Worm (Caenorhabditis elegans): Measurements from ENCODE around the gene F10E7.2.

The F10E7.2 gene

DNA sequence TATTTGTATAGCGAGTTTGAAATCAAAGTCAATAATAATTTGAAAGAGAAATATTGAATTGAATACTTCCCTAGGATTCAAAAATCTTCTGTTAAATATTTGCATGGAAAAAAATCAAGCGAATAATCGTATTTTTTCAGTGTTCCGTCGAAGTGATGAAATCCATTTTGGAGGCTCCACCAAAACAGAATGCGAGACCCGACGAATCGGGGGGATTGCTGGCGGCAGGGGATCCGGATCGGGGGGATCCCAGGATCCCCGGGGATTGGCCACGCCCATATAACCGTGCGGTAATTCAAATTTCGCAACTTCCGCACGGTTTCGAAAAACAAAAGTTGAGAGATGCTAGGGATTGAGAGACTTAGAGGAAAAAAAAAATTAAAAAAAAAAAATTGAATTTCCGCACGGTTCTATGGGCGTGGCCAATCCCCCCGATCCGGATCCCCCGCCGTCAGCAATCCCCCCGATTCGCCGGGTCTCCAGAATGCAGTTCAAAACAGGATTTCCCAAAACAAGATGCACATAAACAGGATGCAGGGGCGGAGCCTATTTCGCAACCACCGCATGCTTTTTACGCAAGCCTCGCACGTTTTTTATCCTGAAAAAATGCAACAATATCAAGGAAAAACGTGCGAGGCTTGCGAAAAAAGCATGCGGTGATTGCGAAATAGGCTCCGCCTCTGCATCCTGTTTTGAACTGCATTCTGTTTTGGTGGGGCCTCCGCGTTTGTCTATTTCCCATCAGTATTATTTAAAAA, 798 bp downstream of the F10E7.2 start, which contains the start of gene F10E7.11 (continued):
- no peak for TF ChIP-seq dpff-1 (tag; optimal IDR thresholded peaks at IDR 0.05)
- TF ChIP-seq bed-2 (GFP tag; IDR thresholded peaks at IDR 0.05), result no peak
- no peak for TF ChIP-seq ztf-26 (tag; optimal IDR thresholded peaks at IDR 0.05)
- TF ChIP-seq ztf-6 (GFP tag; IDR thresholded peaks at IDR 0.05), result no peak
- TF ChIP-seq madf-6 (GFP tag; IDR thresholded peaks at IDR 0.05), result no peak; the same call in 1 of the 2 replicates
- TF ChIP-seq attf-5 (GFP tag; optimal IDR thresholded peaks at IDR 0.05), result peak; percentile 21
- peak; percentile 71; the same call in 1 of the 2 replicates for TF ChIP-seq C06A6.2 (GFP tag; conservative IDR thresholded peaks at IDR 0.05)
- TF ChIP-seq dpl-1 (GFP tag; optimal IDR thresholded peaks at IDR 0.05), result no peak
- no peak for TF ChIP-seq snpc-4 (GFP tag; optimal IDR thresholded peaks at IDR 0.05)
- TF ChIP-seq snpc-4 (tag; optimal IDR thresholded peaks at IDR 0.05), result peak in 2 of 4 experiments; percentile 33 to 34
- peak; percentile 26; the same call in 1 of the 2 replicates for TF ChIP-seq lin-26 (GFP tag; IDR thresholded peaks at IDR 0.05)
- no peak for TF ChIP-seq mes-4 (tag; optimal IDR thresholded peaks at IDR 0.05)
- no peak for TF ChIP-seq D2030.7 (GFP tag; IDR thresholded peaks at IDR 0.05)
- peak; percentile 34; the same call in 1 of the 2 replicates for TF ChIP-seq B0336.3 (GFP tag; IDR thresholded peaks at IDR 0.05)
- TF ChIP-seq Y53F4B.3 (GFP tag; IDR thresholded peaks at IDR 0.05), result no peak
- TF ChIP-seq cebp-1 (GFP tag; IDR thresholded peaks at IDR 0.05), result peak; percentile 92
- peak; percentile 99 for TF ChIP-seq cebp-1 (tag; optimal IDR thresholded peaks at IDR 0.05)
- no peak for TF ChIP-seq lsy-27 (tag; optimal IDR thresholded peaks at IDR 0.05; ENCODE audit: borderline replicate concordance, insufficient read depth)
- no peak for TF ChIP-seq F55B11.4 (tag; optimal IDR thresholded peaks at IDR 0.05; ENCODE audit: borderline replicate concordance, insufficient read depth)
- no peak for TF ChIP-seq efl-1 (GFP tag; optimal IDR thresholded peaks at IDR 0.05)
- peak; percentile 6 for TF ChIP-seq unc-130 (GFP tag; optimal IDR thresholded peaks at IDR 0.05)
- TF ChIP-seq chd-7 (tag; optimal IDR thresholded peaks at IDR 0.05), result no peak
- TF ChIP-seq zfh-2 (GFP tag; conservative IDR thresholded peaks at IDR 0.05), result peak; percentile 92
- TF ChIP-seq nhr-27 (tag; optimal IDR thresholded peaks at IDR 0.05), result no peak
- no peak for TF ChIP-seq F22D6.2 (tag; optimal IDR thresholded peaks at IDR 0.05)
- TF ChIP-seq ztf-18 (tag; optimal IDR thresholded peaks at IDR 0.05), result peak; percentile 52
- TF ChIP-seq pha-4 (tag; optimal IDR thresholded peaks at IDR 0.05), result no peak
- TF ChIP-seq mxl-1 (tag; optimal IDR thresholded peaks at IDR 0.05), result no peak
- TF ChIP-seq let-526 (GFP tag; IDR thresholded peaks at IDR 0.05), result 0 out of 2 replicates have a peak, but pooled peaks have one; percentile 42
- no peak for TF ChIP-seq K12H6.12 (tag; optimal IDR thresholded peaks at IDR 0.05)
- no peak for TF ChIP-seq lag-1 (GFP tag; IDR thresholded peaks at IDR 0.05)
- TF ChIP-seq C17E4.6 (GFP tag; IDR thresholded peaks at IDR 0.05), result no peak
- TF ChIP-seq nfya-2 (GFP tag; IDR thresholded peaks at IDR 0.05), result no peak
- no peak for TF ChIP-seq F37B4.10 (GFP tag; IDR thresholded peaks at IDR 0.05)
- 0 out of 2 replicates have a peak, but pooled peaks have one; percentile 31 for TF ChIP-seq Y53G8AR.9 (GFP tag; conservative IDR thresholded peaks at IDR 0.05)
- TF ChIP-seq hmg-20 (GFP tag; IDR thresholded peaks at IDR 0.05), result no peak
- TF ChIP-seq B0261.1 (tag; optimal IDR thresholded peaks at IDR 0.05), result no peak
- TF ChIP-seq bed-1 (GFP tag; IDR thresholded peaks at IDR 0.05), result no peak
- no peak for TF ChIP-seq akir-1 (GFP tag; optimal IDR thresholded peaks at IDR 0.05)
- no peak for TF ChIP-seq ceh-79 (tag; optimal IDR thresholded peaks at IDR 0.05)
- no peak for TF ChIP-seq T07F8.4 (tag; optimal IDR thresholded peaks at IDR 0.05)
- no peak for TF ChIP-seq Y67H2A.10 (GFP tag; conservative IDR thresholded peaks at IDR 0.05)
- TF ChIP-seq dox-1 (GFP tag; IDR thresholded peaks at IDR 0.05), result no peak; the same call in 1 of the 2 replicates
- no peak for TF ChIP-seq athp-1 (tag; optimal IDR thresholded peaks at IDR 0.05)
- no peak for TF ChIP-seq F39B2.1 (GFP tag; IDR thresholded peaks at IDR 0.05)
- no peak for TF ChIP-seq hlh-12 (tag; optimal IDR thresholded peaks at IDR 0.05)
- TF ChIP-seq F49E8.2 (tag; optimal IDR thresholded peaks at IDR 0.05; ENCODE audit: insufficient read depth), result no peak
- TF ChIP-seq F33H1.4 (GFP tag; IDR thresholded peaks at IDR 0.05), result no peak
